Fruit fly (Drosophila melanogaster): ENCODE data around the gene CG13244.
A peak's percentile ranks its signal among the peaks of the same experiment; 100 is the strongest.

CG13244 gene

DNA sequence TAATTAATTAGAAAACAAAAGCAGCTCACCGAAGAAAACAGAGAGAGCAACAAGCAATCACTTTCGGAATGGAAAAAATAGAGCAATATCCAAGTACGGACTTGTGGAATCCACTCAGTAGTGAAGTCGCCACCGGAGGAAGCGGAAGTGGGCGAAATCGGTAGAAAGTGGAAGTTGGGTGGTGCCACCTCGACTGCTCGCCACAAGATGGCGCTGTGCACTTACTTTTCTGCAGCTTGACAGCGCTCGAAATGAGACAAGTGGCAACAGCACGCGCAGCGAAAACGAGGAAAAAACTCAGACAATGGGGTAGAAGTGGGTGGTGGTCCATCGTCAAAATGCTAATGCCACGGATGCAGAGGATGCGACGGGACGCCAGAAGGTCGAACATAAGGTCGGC lies 32.8 kb downstream of the CG13244 start (continued):
- TF ChIP-seq Pdp1 (GFP tag; optimal IDR thresholded peaks at IDR 0.05) = no peak
- TF ChIP-seq CTCF (GFP tag; optimal IDR thresholded peaks at IDR 0.05) = peak; percentile 86

dm6 chr2L:15957558-15957957 lies 40.9 kb downstream of the CG13244 start, which contains the start of gene CG18063:
Gene CG18063 (plus strand): TSS chr2L:15957858.
- TF ChIP-seq CG14710 (tag; optimal IDR thresholded peaks at IDR 0.05) (no peak), Oli (tag; optimal IDR thresholded peaks at IDR 0.05) (no peak), CG15269 (tag; optimal IDR thresholded peaks at IDR 0.05) (no peak), CG10654 (GFP tag; optimal IDR thresholded peaks at IDR 0.05) (no peak), dati (GFP tag; IDR thresholded peaks at IDR 0.05) (no peak), Taf1 (GFP tag; IDR thresholded peaks at IDR 0.05) (no peak), B-H2 (GFP tag; optimal IDR thresholded peaks at IDR 0.05) (no peak), CG8478 (optimal IDR thresholded peaks at IDR 0.05) (no peak), esg (GFP tag; conservative IDR thresholded peaks at IDR 0.05) (no peak), Sry-δ (GFP tag; optimal IDR thresholded peaks at IDR 0.05) (no peak), CG15696 (tag; optimal IDR thresholded peaks at IDR 0.05) (no peak), CG2202 (tag; optimal IDR thresholded peaks at IDR 0.05) (no peak), sima (GFP tag; optimal IDR thresholded peaks at IDR 0.05) (no peak), Jarid2 (GFP tag; optimal IDR thresholded peaks at IDR 0.05) (no peak), CG1603 (tag; optimal IDR thresholded peaks at IDR 0.05) (no peak)

DNA sequence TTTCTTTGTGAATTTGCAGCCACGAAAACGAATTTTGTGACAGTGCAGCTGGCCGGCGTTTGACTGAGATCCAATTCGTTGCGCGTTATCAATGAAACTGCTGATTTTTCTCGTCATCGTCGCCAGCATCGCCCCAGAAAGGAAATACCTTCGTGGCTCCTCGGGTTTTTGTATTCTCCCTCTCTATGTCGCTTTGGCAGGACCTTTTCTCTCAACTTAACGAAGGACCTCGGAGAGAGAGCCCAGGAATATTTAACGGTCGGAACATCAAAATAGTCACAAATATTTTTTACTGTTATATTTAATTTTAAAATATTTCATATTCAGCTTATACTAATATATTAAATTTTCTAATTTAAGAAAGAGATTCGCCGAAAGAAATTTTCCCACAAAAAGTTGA lies 45.6 kb downstream of the CG13244 start, which contains the start of gene beat-Ib:
Gene beat-Ib (minus strand): TSS at position 101 of the 400 bp plus-strand sequence.
- no peak for TF ChIP-seq CG4328 (GFP tag; optimal IDR thresholded peaks at IDR 0.05)
- TF ChIP-seq Deaf1 (tag; optimal IDR thresholded peaks at IDR 0.05) = peak; percentile 88
- TF ChIP-seq Trl (optimal IDR thresholded peaks at IDR 0.05) = peak in 1 of 2 experiments; percentile 13
- no peak for TF ChIP-seq Trl (GFP tag; optimal IDR thresholded peaks at IDR 0.05)
